Fruit fly (Drosophila melanogaster) Kc167 (cell line): ENCODE results near the gene orb.

Experiments
- Myc ChIP-seq: fragments of >200 bp; optimal IDR thresholded peaks from 2 replicates; lab custom pipeline; 2017; ENCODE audit warnings: missing external identifiers
- Sin3A ChIP-seq: fragments of >200 bp; optimal IDR thresholded peaks from 2 replicates; lab custom pipeline; 2018; ENCODE audit warnings: missing external identifiers
- h ChIP-seq: fragments of >200 bp; optimal IDR thresholded peaks from 3 replicates; lab custom pipeline; 2018; ENCODE audit warnings: missing external identifiers
- insv ChIP-seq: fragments of >200 bp; optimal IDR thresholded peaks from 3 replicates; lab custom pipeline; 2018; ENCODE audit warnings: missing external identifiers
- psq ChIP-seq: fragments of >200 bp; optimal IDR thresholded peaks from 2 replicates; lab custom pipeline; 2017; ENCODE audit warnings: missing external identifiers
- ttk ChIP-seq: sonication (Bioruptor generic); optimal IDR thresholded peaks from 2 replicates; lab custom pipeline; 2017; ENCODE audit warnings: missing external identifiers

The orb gene

DNA sequence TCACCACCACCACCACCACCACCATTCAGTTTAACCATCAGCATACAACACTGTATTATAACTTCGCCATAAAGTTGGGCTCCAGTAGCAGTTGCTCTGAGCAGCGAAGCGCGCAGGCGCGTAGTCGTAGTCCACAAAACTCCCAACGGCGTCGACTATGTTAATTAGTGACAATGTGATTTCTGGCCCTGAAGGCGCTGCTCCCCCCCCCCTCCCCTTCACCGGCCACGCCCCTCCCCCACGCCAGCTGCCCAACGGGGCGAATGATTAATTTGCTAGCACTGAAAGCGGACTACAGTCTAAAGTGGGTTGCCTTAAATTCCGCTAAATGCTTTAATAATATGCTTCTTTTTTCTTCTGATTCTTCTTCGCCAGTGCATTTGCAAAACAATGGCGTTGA lies 26.2 kb upstream of the orb start:
- TF ChIP-seq Sin3A (lab: Kevin White, UChicago) (no peak), insv (lab: Kevin White, UChicago) (no peak), psq (lab: Kevin White, UChicago) (no peak), Myc (lab: Kevin White, UChicago) (no peak), h (lab: Kevin White, UChicago) (no peak), ttk (lab: Kevin White, UChicago) (no peak)

dm6 chr3R:23303297-23303696 lies 22.6 kb upstream of the orb start:
- TF ChIP-seq ttk (lab: Kevin White, UChicago) (no peak), Myc (lab: Kevin White, UChicago) (no peak), Sin3A (lab: Kevin White, UChicago) (no peak), insv (lab: Kevin White, UChicago) (no peak), psq (lab: Kevin White, UChicago) (no peak), h (lab: Kevin White, UChicago) (no peak)

DNA sequence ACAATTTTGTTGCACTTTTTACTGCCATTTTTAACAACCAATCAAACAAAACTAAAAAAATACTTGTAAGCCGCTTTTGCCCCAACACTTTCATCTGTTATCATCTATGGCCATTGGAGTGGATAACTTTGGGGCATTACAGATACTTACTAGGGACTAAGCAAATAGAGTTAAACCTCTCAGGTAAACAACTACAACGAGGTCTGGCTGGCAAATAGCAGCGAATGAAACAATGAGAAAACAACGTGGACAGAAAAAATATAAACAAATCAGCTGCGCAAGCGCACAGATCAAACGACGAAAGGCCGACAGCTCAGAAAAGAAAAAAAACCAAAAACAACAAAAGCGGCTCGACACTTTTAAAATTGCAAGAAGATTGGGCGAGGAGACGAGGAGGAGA lies 21.5 kb upstream of the orb start:
- TF ChIP-seq insv (lab: Kevin White, UChicago): no peak
- TF ChIP-seq Myc (lab: Kevin White, UChicago): no peak
- TF ChIP-seq ttk (lab: Kevin White, UChicago): no peak
- TF ChIP-seq Sin3A (lab: Kevin White, UChicago): no peak
- no peak for TF ChIP-seq psq (lab: Kevin White, UChicago)
- TF ChIP-seq h (lab: Kevin White, UChicago): no peak

dm6 chr3R:23301270-23301669 lies 20.6 kb upstream of the orb start:
- TF ChIP-seq ttk (lab: Kevin White, UChicago): no peak
- no peak for TF ChIP-seq Myc (lab: Kevin White, UChicago)

dm6 chr3R:23300091-23300918 lies 19.6 kb upstream of the orb start:
- no peak for TF ChIP-seq psq (lab: Kevin White, UChicago)
- TF ChIP-seq ttk (lab: Kevin White, UChicago): no peak
- no peak for TF ChIP-seq h (lab: Kevin White, UChicago)
- no peak for TF ChIP-seq Sin3A (lab: Kevin White, UChicago)
- no peak for TF ChIP-seq Myc (lab: Kevin White, UChicago)
- no peak for TF ChIP-seq insv (lab: Kevin White, UChicago)

DNA sequence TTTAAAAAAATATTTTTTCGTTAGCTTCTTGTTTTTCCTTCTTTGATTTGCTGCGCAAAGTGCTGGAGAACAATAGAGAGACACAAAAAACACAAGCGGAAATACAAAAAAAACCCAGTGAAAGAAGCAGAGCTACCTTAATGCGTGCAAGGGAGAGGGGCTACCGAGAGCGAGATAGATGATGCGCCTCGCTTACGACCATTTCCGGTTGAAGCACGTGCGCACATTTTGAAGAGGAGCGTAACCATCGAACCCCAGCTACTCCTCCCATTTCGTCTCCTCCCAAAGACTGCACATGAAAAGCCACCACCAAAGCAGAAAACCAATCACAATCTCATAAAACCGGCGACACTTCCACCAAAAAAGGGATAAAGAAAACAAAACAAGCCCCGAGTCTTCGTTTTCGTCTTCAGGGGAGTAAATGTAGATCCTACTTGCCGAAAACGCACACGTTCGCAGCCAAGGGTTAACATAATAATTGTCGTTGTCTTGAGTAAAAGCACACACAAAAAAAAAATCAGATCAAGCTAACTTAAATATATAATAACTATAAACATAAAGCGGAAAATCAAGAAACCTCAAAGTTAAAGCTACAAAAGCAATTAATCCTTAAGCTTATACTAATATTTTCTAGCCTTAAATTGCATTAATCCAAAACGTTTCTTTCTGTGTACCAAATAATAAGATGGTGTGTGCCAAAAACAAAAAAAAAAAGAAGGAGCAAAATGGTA lies 16.6 kb upstream of the orb start:
- TF ChIP-seq Sin3A (lab: Kevin White, UChicago): no peak
- TF ChIP-seq ttk (lab: Kevin White, UChicago): no peak
- no peak for TF ChIP-seq h (lab: Kevin White, UChicago)
- no peak for TF ChIP-seq insv (lab: Kevin White, UChicago)
- no peak for TF ChIP-seq Myc (lab: Kevin White, UChicago)
- no peak for TF ChIP-seq psq (lab: Kevin White, UChicago)

- TF ChIP-seq insv (lab: Kevin White, UChicago) (no peak), psq (lab: Kevin White, UChicago) (no peak), Myc (lab: Kevin White, UChicago) (no peak), Sin3A (lab: Kevin White, UChicago) (no peak), h (lab: Kevin White, UChicago) (no peak), ttk (lab: Kevin White, UChicago) (no peak)
These were observed 15.5 kb upstream of the orb start for dm6 chr3R:23296146-23296545.

dm6 chr3R:23295360-23295772 lies 14.7 kb upstream of the orb start:
- no peak for TF ChIP-seq Sin3A (lab: Kevin White, UChicago)
- no peak for TF ChIP-seq insv (lab: Kevin White, UChicago)

DNA sequence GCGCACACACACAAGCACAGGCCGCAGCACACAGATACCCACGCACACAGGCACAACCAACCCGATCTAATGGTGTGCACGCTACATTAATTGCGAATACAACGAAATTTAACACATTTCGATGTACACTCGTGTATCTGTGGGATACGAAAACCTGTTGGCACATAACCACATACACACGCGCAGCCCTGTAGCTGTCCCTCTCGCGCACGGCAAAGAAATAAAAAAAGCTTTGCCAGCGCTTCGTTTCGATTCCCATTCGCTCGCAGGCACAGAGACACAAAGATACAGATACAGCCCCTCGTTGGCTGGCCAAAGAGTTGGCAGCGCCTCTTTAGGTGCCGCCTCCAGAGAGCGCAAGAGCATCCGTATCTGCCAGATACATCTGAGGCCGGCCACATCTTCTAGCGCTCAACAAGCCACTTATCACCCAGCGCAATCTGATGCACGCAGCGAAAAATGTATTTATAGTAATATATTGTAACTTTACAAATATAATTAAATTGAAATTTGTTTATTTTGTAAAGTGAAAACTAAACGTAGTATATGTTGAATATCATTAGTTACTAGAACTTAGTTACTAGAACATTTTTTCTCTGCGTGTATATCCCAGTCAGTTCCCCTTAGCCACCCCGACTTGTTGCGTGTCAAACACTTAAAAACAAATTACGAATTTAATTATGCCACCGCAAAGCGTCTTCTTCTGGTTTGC lies 12.6 kb upstream of the orb start:
- TF ChIP-seq psq (lab: Kevin White, UChicago) (no peak), insv (lab: Kevin White, UChicago) (no peak), ttk (lab: Kevin White, UChicago) (no peak), Sin3A (lab: Kevin White, UChicago) (no peak), h (lab: Kevin White, UChicago) (no peak), Myc (lab: Kevin White, UChicago) (no peak)

dm6 chr3R:23292267-23292666 lies 11.6 kb upstream of the orb start:
- TF ChIP-seq ttk (lab: Kevin White, UChicago) (no peak), Sin3A (lab: Kevin White, UChicago) (no peak), h (lab: Kevin White, UChicago) (no peak), insv (lab: Kevin White, UChicago) (no peak), Myc (lab: Kevin White, UChicago) (no peak)

- no peak for TF ChIP-seq insv (lab: Kevin White, UChicago)
- TF ChIP-seq psq (lab: Kevin White, UChicago): no peak
- no peak for TF ChIP-seq Myc (lab: Kevin White, UChicago)
- TF ChIP-seq ttk (lab: Kevin White, UChicago): no peak
- no peak for TF ChIP-seq h (lab: Kevin White, UChicago)
- no peak for TF ChIP-seq Sin3A (lab: Kevin White, UChicago)
These were observed 9.4 kb upstream of the orb start, which contains the start of gene bb8 for dm6 chr3R:23290089-23290488. Gene bb8, minus strand, starts transcription at chr3R:23290189.
